Worm (Caenorhabditis elegans): ENCODE results near the gene R10H10.3.

R10H10.3 gene

DNA sequence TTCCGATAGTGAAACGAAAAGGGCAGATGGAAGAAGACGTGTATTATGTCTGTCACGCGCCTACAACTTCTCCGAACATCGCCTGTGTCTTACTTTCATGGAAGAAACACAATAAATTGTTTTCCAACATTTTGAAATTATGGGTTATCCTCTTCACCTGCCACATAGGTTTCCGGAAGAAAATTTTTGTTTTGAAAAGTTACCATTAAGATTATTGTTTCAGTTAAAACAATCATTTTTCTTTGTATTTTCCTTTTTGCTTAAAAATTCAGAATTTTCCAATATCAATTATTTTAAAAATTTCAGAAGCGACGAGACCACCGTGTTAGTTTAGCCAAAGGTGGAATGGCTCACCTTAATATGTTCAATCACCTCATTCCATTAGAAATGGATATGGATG, 13.7 kb upstream of the R10H10.3 start, which contains the start of gene mask-1:
TSS of gene mask-1 (plus strand) at position 301 of the 400 bp plus-strand sequence.
- TF ChIP-seq unc-86 (tag; optimal IDR thresholded peaks at IDR 0.05) (no peak), ceh-2 (tag; optimal IDR thresholded peaks at IDR 0.05) (no peak), hlh-13 (GFP tag; optimal IDR thresholded peaks at IDR 0.05) (no peak), lim-6 (tag; optimal IDR thresholded peaks at IDR 0.05) (no peak), tbx-2 (tag; optimal IDR thresholded peaks at IDR 0.05) (no peak), Y22D7AL.16 (tag; optimal IDR thresholded peaks at IDR 0.05) (no peak), ceh-6 (GFP tag; optimal IDR thresholded peaks at IDR 0.05) (no peak), ceh-31 (tag; optimal IDR thresholded peaks at IDR 0.05) (no peak), gmeb-2 (tag; optimal IDR thresholded peaks at IDR 0.05) (no peak), unc-55 (GFP tag; optimal IDR thresholded peaks at IDR 0.05) (no peak), C08G9.2 (tag; optimal IDR thresholded peaks at IDR 0.05) (no peak), madf-2 (tag; optimal IDR thresholded peaks at IDR 0.05) (no peak), K02D7.2 (tag; optimal IDR thresholded peaks at IDR 0.05) (no peak), elt-2 (tag; optimal IDR thresholded peaks at IDR 0.05) (no peak)

DNA sequence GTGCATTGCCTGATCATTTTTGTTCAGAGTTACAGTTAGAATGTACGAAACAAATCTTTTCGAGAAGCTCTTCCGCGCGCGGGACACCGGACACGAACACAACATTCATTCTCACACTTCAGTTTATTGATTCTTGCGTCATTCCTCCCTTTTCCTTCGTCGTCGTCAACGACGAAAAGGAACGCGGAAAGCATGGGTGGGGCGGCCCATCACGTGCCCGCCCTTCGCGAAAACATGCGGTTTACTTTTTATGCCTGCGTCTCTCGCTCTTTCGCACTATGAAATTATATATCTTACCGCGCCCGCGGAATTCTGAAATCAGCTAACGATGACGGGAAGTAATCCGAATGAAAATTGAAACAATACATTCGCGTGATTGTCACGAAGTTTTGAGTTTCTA, 7.7 kb upstream of the R10H10.3 start:
- TF ChIP-seq npax-4 (tag; optimal IDR thresholded peaks at IDR 0.05), result no peak
- no peak for TF ChIP-seq syd-9 (tag; optimal IDR thresholded peaks at IDR 0.05)
- no peak for TF ChIP-seq K02D7.2 (tag; optimal IDR thresholded peaks at IDR 0.05)
- peak; percentile 93 for TF ChIP-seq ceh-48 (tag; optimal IDR thresholded peaks at IDR 0.05)
- TF ChIP-seq ceh-2 (tag; optimal IDR thresholded peaks at IDR 0.05), result peak; percentile 2
- TF ChIP-seq ceh-45 (GFP tag; IDR thresholded peaks at IDR 0.05), result no peak
- no peak for TF ChIP-seq lim-6 (tag; optimal IDR thresholded peaks at IDR 0.05)
- peak; percentile 48 for TF ChIP-seq nfya-1 (tag; optimal IDR thresholded peaks at IDR 0.05)
- peak; percentile 71 for TF ChIP-seq rnt-1 (tag; optimal IDR thresholded peaks at IDR 0.05)
- peak; percentile 39 for TF ChIP-seq ref-2 (tag; optimal IDR thresholded peaks at IDR 0.05)
- TF ChIP-seq tbx-2 (tag; optimal IDR thresholded peaks at IDR 0.05), result peak; percentile 24
- peak; percentile 4 for TF ChIP-seq ets-4 (tag; optimal IDR thresholded peaks at IDR 0.05)
- peak; percentile 49 for TF ChIP-seq unc-55 (GFP tag; optimal IDR thresholded peaks at IDR 0.05)
- no peak for TF ChIP-seq ceh-18 (tag; optimal IDR thresholded peaks at IDR 0.05)
- TF ChIP-seq hlh-30 (tag; optimal IDR thresholded peaks at IDR 0.05; ENCODE audit: insufficient read depth), result peak; percentile 98
- TF ChIP-seq sox-2 (GFP tag; IDR thresholded peaks at IDR 0.05), result no peak
- TF ChIP-seq ceh-34 (tag; optimal IDR thresholded peaks at IDR 0.05), result peak; percentile 80
- TF ChIP-seq odd-2 (tag; optimal IDR thresholded peaks at IDR 0.05), result no peak
- TF ChIP-seq T23F11.4 (GFP tag; optimal IDR thresholded peaks at IDR 0.05), result no peak
- peak; percentile 41 for TF ChIP-seq unc-42 (tag; optimal IDR thresholded peaks at IDR 0.05)
- TF ChIP-seq ceh-31 (tag; optimal IDR thresholded peaks at IDR 0.05), result peak; percentile 57
- peak; percentile 7 for TF ChIP-seq elt-2 (tag; optimal IDR thresholded peaks at IDR 0.05)

DNA sequence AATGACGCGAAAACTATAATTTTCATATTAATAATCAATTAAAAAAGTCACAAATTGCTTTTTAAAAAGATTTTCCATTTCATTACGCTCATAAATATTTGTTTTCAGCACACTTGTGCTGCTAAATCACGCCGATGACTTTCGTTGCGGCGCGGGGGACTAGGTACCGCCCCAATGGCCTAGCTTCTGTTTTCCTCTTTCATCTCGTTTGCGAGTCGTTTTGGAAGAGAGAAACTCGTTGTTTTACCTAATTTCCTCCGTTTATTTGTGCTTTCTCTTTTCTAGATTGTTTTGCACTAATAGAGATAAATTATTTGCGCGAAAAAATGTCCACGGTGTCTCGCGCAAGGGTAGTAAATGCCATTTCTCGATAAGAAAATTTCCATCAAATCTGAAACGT, 7.3 kb upstream of the R10H10.3 start:
- TF ChIP-seq C38D4.7 (GFP tag; optimal IDR thresholded peaks at IDR 0.05), result no peak
- no peak for TF ChIP-seq ztf-16 (tag; optimal IDR thresholded peaks at IDR 0.05)
- TF ChIP-seq unc-42 (tag; optimal IDR thresholded peaks at IDR 0.05), result no peak
- TF ChIP-seq hlh-8 (tag; optimal IDR thresholded peaks at IDR 0.05), result no peak
- TF ChIP-seq sox-4 (tag; optimal IDR thresholded peaks at IDR 0.05), result no peak
- no peak for TF ChIP-seq C08G9.2 (tag; optimal IDR thresholded peaks at IDR 0.05)
- TF ChIP-seq nfya-1 (tag; optimal IDR thresholded peaks at IDR 0.05), result no peak
- no peak for TF ChIP-seq T23F11.4 (GFP tag; optimal IDR thresholded peaks at IDR 0.05)
- TF ChIP-seq ceh-22 (tag; optimal IDR thresholded peaks at IDR 0.05), result no peak
- TF ChIP-seq ceh-9 (tag; optimal IDR thresholded peaks at IDR 0.05), result no peak
- TF ChIP-seq lin-11 (tag; optimal IDR thresholded peaks at IDR 0.05), result no peak
- TF ChIP-seq nhr-232 (tag; optimal IDR thresholded peaks at IDR 0.05), result no peak
- no peak for TF ChIP-seq pha-4 (tag; optimal IDR thresholded peaks at IDR 0.05)
- no peak for TF ChIP-seq tbx-2 (tag; optimal IDR thresholded peaks at IDR 0.05)
